Worm (Caenorhabditis elegans) whole organism, L1 larva: ENCODE measurements around the gene str-48.
A peak's percentile ranks its signal among the peaks of the same experiment; 100 is the strongest.

Source experiments
- C04F5.9 ChIP-seq: sonication (generic microtip); optimal IDR thresholded peaks from 2 replicates; lab custom pipeline; 2016; ENCODE audit warnings: missing genetic modification characterization, missing compliant biosample characterization
- F16B12.6 ChIP-seq: fragments of 150-350 bp; optimal IDR thresholded peaks from 2 replicates; lab custom pipeline; 2014; ENCODE audit warnings: missing biosample characterization, missing genetic modification characterization
- aha-1 ChIP-seq: fragments of 150-350 bp; optimal IDR thresholded peaks from 2 replicates; lab custom pipeline; 2014; ENCODE audit warnings: missing biosample characterization, missing genetic modification characterization
- ama-1 ChIP-seq: fragments of 150-350 bp; optimal IDR thresholded peaks from 2 replicates; lab custom pipeline; 2014
- blmp-1 ChIP-seq: fragments of 150-350 bp; optimal IDR thresholded peaks from 2 replicates; lab custom pipeline; 2014; ENCODE audit warnings: missing biosample characterization, missing genetic modification characterization
- ceh-82 ChIP-seq, 3 experiments: fragments of 150-350 bp in 1 of 3; sonication (generic microtip) in 2 of 3; optimal IDR thresholded peaks; 2 replicates each; lab custom pipeline; 2014 to 2017; ENCODE audit warnings: missing biosample characterization in 3 of 3, missing genetic modification characterization in 3 of 3
- ceh-88 ChIP-seq: fragments of 200-800 bp; sonication (Bioruptor generic); IDR thresholded peaks from 2 replicates; pipeline ENCODE4 v1.3.6; 2022; ENCODE audit warnings: missing genetic modification characterization, missing compliant biosample characterization
- dpl-1 ChIP-seq, 3 experiments: fragments of 150-350 bp in 2 of 3; sonication (generic microtip) in 1 of 3; optimal IDR thresholded peaks; 2 replicates each; lab custom pipeline; 2014 to 2017; ENCODE audit warnings: missing biosample characterization in 3 of 3, missing genetic modification characterization in 3 of 3, missing genetic modification reagents in 3 of 3
- dsc-1 ChIP-seq: sonication (generic microtip); optimal IDR thresholded peaks from 2 replicates; lab custom pipeline; 2016; ENCODE audit warnings: mild to moderate bottlenecking, missing genetic modification characterization, missing compliant biosample characterization
- elt-2 ChIP-seq: sonication (generic microtip); optimal IDR thresholded peaks from 2 replicates; lab custom pipeline; 2016; ENCODE audit warnings: missing genetic modification characterization, mild to moderate bottlenecking, inconsistent platforms, missing compliant biosample characterization, missing genetic modification reagents
- fkh-10 ChIP-seq: sonication (generic microtip); optimal IDR thresholded peaks from 2 replicates; lab custom pipeline; 2017; ENCODE audit warnings: missing biosample characterization, missing genetic modification reagents, missing genetic modification characterization
- hlh-17 ChIP-seq: fragments of 200-800 bp; sonication (Bioruptor generic); optimal IDR thresholded peaks from 2 replicates; lab custom pipeline; 2018; ENCODE audit warnings: missing genetic modification characterization, mild to moderate bottlenecking, missing compliant biosample characterization, moderate library complexity, borderline replicate concordance
- hpl-2 ChIP-seq: fragments of 150-350 bp; optimal IDR thresholded peaks from 2 replicates; lab custom pipeline; 2014; ENCODE audit warnings: missing biosample characterization, missing genetic modification reagents, missing genetic modification characterization
- jun-1 ChIP-seq: fragments of 150-350 bp; optimal IDR thresholded peaks from 2 replicates; lab custom pipeline; 2014; ENCODE audit warnings: missing biosample characterization, missing genetic modification reagents, missing genetic modification characterization
- lin-13 ChIP-seq: fragments of 150-350 bp; optimal IDR thresholded peaks from 2 replicates; lab custom pipeline; 2014; ENCODE audit warnings: missing biosample characterization, missing genetic modification reagents, missing genetic modification characterization
- lin-14 ChIP-seq: fragments of 200-800 bp; sonication (Bioruptor generic); optimal IDR thresholded peaks from 2 replicates; lab custom pipeline; 2018; ENCODE audit warnings: mild to moderate bottlenecking, missing genetic modification characterization, moderate library complexity, missing compliant biosample characterization
- lin-39 ChIP-seq: fragments of 150-350 bp; optimal IDR thresholded peaks from 2 replicates; lab custom pipeline; 2014; ENCODE audit warnings: missing biosample characterization, missing genetic modification reagents, missing genetic modification characterization
- lir-3 ChIP-seq: sonication (generic microtip); optimal IDR thresholded peaks from 2 replicates; lab custom pipeline; 2016; ENCODE audit warnings: mild to moderate bottlenecking, missing genetic modification characterization, moderate library complexity, missing compliant biosample characterization; ENCODE audit not compliant: poor library complexity
- lsy-2 ChIP-seq, 2 experiments: fragments of 150-350 bp; optimal IDR thresholded peaks; 2 replicates each; lab custom pipeline; 2014; ENCODE audit warnings: missing biosample characterization in 2 of 2, missing genetic modification characterization in 2 of 2
- mdl-1 ChIP-seq, 2 experiments: fragments of 150-350 bp; optimal IDR thresholded peaks; 2 replicates each; lab custom pipeline; 2014 to 2017; ENCODE audit warnings: missing biosample characterization in 2 of 2, missing genetic modification characterization in 2 of 2, inconsistent platforms in 1 of 2
- mef-2 ChIP-seq: fragments of 150-350 bp; optimal IDR thresholded peaks from 2 replicates; lab custom pipeline; 2014; ENCODE audit warnings: missing biosample characterization, missing genetic modification characterization
- mep-1 ChIP-seq: fragments of 150-350 bp; optimal IDR thresholded peaks from 2 replicates; lab custom pipeline; 2014; ENCODE audit warnings: missing biosample characterization, missing genetic modification characterization
- nhr-19 ChIP-seq: fragments of 200-800 bp; sonication (Bioruptor generic); conservative IDR thresholded peaks from 2 replicates; pipeline ENCODE4 v1.3.6; 2022; ENCODE audit warnings: missing genetic modification characterization, missing compliant biosample characterization
- nhr-20 ChIP-seq: sonication (generic microtip); optimal IDR thresholded peaks from 2 replicates; lab custom pipeline; 2016; ENCODE audit warnings: mild to moderate bottlenecking, missing genetic modification characterization, missing compliant biosample characterization
- nhr-237 ChIP-seq: fragments of 150-350 bp; optimal IDR thresholded peaks from 2 replicates; lab custom pipeline; 2014; ENCODE audit warnings: missing biosample characterization, missing genetic modification characterization
- nhr-28 ChIP-seq: fragments of 150-350 bp; optimal IDR thresholded peaks from 2 replicates; lab custom pipeline; 2014; ENCODE audit warnings: missing biosample characterization, missing genetic modification characterization
- nhr-71 ChIP-seq: sonication (generic microtip); optimal IDR thresholded peaks from 2 replicates; lab custom pipeline; 2016; ENCODE audit warnings: mild to moderate bottlenecking, missing genetic modification characterization, moderate library complexity, missing compliant biosample characterization
- nhr-76 ChIP-seq: sonication (generic microtip); optimal IDR thresholded peaks from 2 replicates; lab custom pipeline; 2017; ENCODE audit warnings: missing biosample characterization, missing genetic modification characterization
- nhr-77 ChIP-seq: fragments of 150-350 bp; optimal IDR thresholded peaks from 2 replicates; lab custom pipeline; 2014; ENCODE audit warnings: missing biosample characterization, missing genetic modification characterization
- nhr-84 ChIP-seq: sonication (generic microtip); optimal IDR thresholded peaks from 2 replicates; lab custom pipeline; 2017; ENCODE audit warnings: missing biosample characterization, missing genetic modification characterization
- nhr-85 ChIP-seq: sonication (generic microtip); peaks from one replicate; lab custom pipeline; 2016; ENCODE audit warnings: missing genetic modification characterization, inconsistent platforms, missing compliant biosample characterization
- nhr-90 ChIP-seq: sonication (generic microtip); optimal IDR thresholded peaks from 2 replicates; lab custom pipeline; 2016; ENCODE audit warnings: mild to moderate bottlenecking, missing genetic modification characterization, missing compliant biosample characterization; ENCODE audit not compliant: poor library complexity
- pag-3 ChIP-seq: sonication (generic microtip); optimal IDR thresholded peaks from 2 replicates; lab custom pipeline; 2017; ENCODE audit warnings: missing genetic modification characterization, mild to moderate bottlenecking, missing compliant biosample characterization, antibody characterized with exemption, borderline replicate concordance; ENCODE audit not compliant: insufficient read depth
- pax-3 ChIP-seq: fragments of 200-800 bp; sonication (Bioruptor generic); optimal IDR thresholded peaks from 2 replicates; lab custom pipeline; 2018; ENCODE audit warnings: mild to moderate bottlenecking, missing genetic modification characterization, moderate library complexity, missing compliant biosample characterization
- rnt-1 ChIP-seq: sonication (generic microtip); optimal IDR thresholded peaks from 2 replicates; lab custom pipeline; 2016; ENCODE audit warnings: mild to moderate bottlenecking, missing genetic modification characterization, moderate library complexity, missing compliant biosample characterization
- snu-23 ChIP-seq: sonication (generic microtip); optimal IDR thresholded peaks from 2 replicates; lab custom pipeline; 2016; ENCODE audit warnings: missing genetic modification characterization, missing compliant biosample characterization
- sox-4 ChIP-seq: sonication (generic microtip); optimal IDR thresholded peaks from 2 replicates; lab custom pipeline; 2016; ENCODE audit warnings: missing genetic modification characterization, missing compliant biosample characterization
- sptf-1 ChIP-seq: fragments of 150-350 bp; optimal IDR thresholded peaks from 2 replicates; lab custom pipeline; 2014; ENCODE audit warnings: missing biosample characterization, missing genetic modification characterization
- sup-37 ChIP-seq: fragments of 200-800 bp; sonication (Bioruptor generic); optimal IDR thresholded peaks from 2 replicates; lab custom pipeline; 2018; ENCODE audit warnings: mild to moderate bottlenecking, missing genetic modification characterization, missing compliant biosample characterization
- swsn-7 ChIP-seq: sonication (generic microtip); optimal IDR thresholded peaks from 2 replicates; lab custom pipeline; 2016; ENCODE audit warnings: missing genetic modification characterization, missing compliant biosample characterization
- tbx-2 ChIP-seq: sonication (generic microtip); optimal IDR thresholded peaks from 2 replicates; lab custom pipeline; 2016; ENCODE audit warnings: missing genetic modification characterization, missing compliant biosample characterization
- unc-130 ChIP-seq: fragments of 150-350 bp; optimal IDR thresholded peaks from 2 replicates; lab custom pipeline; 2017; ENCODE audit warnings: missing biosample characterization, missing genetic modification characterization, inconsistent platforms
- zip-4 ChIP-seq: fragments of 200-800 bp; sonication (Bioruptor generic); optimal IDR thresholded peaks from 2 replicates; lab custom pipeline; 2018; ENCODE audit warnings: mild to moderate bottlenecking, missing genetic modification characterization, moderate library complexity, missing compliant biosample characterization

The str-48 gene

DNA sequence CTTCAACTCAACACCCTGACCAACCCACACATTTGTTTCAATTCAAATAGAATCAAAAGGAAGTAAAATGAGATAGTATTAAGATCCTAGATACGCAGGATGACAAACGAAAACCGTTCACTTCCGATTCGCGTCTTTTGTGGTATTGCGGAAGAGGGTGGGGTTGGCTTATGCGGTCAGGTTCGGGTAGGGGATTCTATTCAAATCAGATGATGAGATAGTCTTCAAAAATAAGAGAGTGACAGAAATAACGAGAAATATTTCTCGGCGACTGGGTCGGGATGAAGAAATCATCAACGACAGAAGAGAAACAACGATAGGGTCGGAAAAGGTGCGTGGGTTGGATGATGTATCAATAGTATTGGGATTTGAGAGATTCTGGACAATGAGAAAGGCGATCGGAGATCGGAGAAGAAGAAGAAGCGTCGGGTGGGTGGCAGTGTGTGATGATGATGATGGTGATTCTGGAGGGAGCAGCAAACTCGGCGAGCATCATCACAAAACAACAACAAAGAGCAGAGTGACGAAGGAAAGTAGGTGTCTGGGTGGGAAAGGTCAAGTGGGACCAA is 26.3 kb upstream of the str-48 start:
- TF ChIP-seq C04F5.9 (tag; lab: Kevin White, UChicago) (no peak), rnt-1 (tag; lab: Kevin White, UChicago) (peak; percentile 62), lsy-2 (tag; optimal IDR thresholded peaks at IDR 0.05; lab: Kevin White, UChicago) (peak in 1 of 2 experiments; percentile 25), lin-13 (peak; percentile 5), nhr-19 (GFP tag; lab: Robert Waterston, UW) (peak; percentile 6; the same call in 1 of the 2 replicates), unc-130 (tag; lab: Kevin White, UChicago) (peak; percentile 17), jun-1 (tag; lab: Kevin White, UChicago) (no peak), dsc-1 (tag; lab: Kevin White, UChicago) (peak; percentile 33), nhr-85 (tag; lab: Kevin White, UChicago) (peak; percentile 60), mep-1 (tag; lab: Kevin White, UChicago) (peak; percentile 72), lir-3 (tag; lab: Kevin White, UChicago) (no peak), nhr-71 (tag; lab: Kevin White, UChicago) (peak; percentile 29), snu-23 (GFP tag; lab: Kevin White, UChicago) (peak; percentile 10), blmp-1 (tag; lab: Kevin White, UChicago) (peak; percentile 85), lin-14 (GFP tag; lab: Kevin White, UChicago) (peak; percentile 83)

DNA sequence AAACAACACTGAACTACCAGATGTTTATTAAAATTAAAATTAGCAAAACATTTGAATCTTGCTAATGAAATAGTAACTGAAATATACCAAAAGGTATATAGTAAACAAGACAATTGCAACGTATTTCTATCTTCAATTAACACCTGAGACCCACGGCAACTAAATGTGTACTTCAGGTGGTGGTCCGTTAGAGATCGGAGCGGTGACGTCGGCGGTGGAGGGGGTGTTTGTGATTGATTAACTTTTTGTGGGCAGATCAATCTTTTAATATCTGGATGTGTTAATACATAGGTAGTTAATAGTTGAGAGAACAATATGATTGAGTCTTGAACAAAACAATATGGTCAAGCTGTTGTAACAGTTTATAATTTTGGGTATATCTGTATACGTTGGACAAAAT is 25.7 kb upstream of the str-48 start:
- no peak for TF ChIP-seq sox-4 (tag; lab: Kevin White, UChicago)
- TF ChIP-seq lsy-2 (tag; optimal IDR thresholded peaks at IDR 0.05; lab: Kevin White, UChicago): no peak
- TF ChIP-seq nhr-71 (tag; lab: Kevin White, UChicago): peak; percentile 30
- peak; percentile 53 for TF ChIP-seq rnt-1 (tag; lab: Kevin White, UChicago)
- TF ChIP-seq mdl-1 (tag; optimal IDR thresholded peaks at IDR 0.05; lab: Kevin White, UChicago): no peak
- no peak for TF ChIP-seq nhr-84 (tag; lab: Kevin White, UChicago)
- peak; percentile 43 for TF ChIP-seq lin-14 (GFP tag; lab: Kevin White, UChicago)
- TF ChIP-seq fkh-10: no peak
- no peak for TF ChIP-seq hpl-2 (GFP tag; lab: Kevin White, UChicago)
- no peak for TF ChIP-seq tbx-2
- 0 out of 2 replicates have a peak, but pooled peaks have one; percentile 10 for TF ChIP-seq nhr-19 (GFP tag; lab: Robert Waterston, UW)
- no peak for TF ChIP-seq ama-1 (lab: Kevin White, UChicago)
- TF ChIP-seq lin-39: peak; percentile 17
- TF ChIP-seq ceh-88 (GFP tag; lab: Robert Waterston, UW): no peak

DNA sequence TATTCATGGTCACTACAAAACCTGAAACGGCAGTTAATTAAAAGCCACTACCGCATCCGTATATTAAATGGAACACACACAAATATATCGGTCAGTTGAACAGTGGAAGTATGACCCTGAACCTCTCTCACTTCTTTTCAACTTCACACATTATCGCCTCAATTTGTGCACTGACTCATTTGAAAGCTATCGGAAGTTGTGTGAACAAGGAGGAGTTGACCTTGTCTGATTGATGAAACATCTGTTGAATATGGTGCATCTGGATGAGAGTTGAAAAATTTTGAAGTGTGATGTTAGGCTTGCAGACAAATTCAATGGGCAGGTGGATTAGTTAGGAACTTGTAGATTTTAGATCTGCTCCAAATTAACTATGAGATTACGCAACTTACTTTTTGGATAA is 24.4 kb upstream of the str-48 start:
- no peak for TF ChIP-seq nhr-76 (tag; lab: Kevin White, UChicago)
- no peak for TF ChIP-seq ceh-82 (tag; optimal IDR thresholded peaks at IDR 0.05; lab: Kevin White, UChicago)
- TF ChIP-seq elt-2 (tag; lab: Kevin White, UChicago): no peak
- no peak for TF ChIP-seq zip-4 (GFP tag; lab: Kevin White, UChicago)

DNA sequence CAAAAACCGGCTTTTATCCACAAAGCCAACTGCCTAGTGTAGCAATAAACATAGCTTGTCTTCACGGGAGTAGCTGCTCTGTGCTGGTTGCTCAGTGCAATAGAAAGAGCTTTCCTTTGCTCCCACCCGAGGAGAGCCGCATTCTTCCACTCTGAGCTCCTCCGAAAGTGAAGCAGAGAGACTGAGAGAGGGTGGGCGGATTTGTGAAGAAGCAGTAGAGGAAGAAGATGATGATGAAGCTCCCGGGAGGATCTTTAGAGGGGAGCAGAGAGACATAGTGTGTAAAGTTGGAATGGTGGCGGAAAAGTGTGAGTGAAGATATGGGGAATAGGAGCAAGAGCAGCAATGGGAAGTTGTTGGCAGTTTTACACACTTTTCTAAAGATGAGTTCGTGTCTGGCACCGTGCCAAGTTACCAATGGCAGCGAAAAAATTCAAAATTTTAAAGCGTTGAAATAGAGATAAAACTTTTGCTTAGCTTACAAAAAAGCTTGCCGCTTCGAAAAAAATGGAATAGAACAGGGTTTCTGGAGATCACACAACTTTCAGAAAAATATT is 23.2 kb upstream of the str-48 start, which contains the start of gene ZC477.4:
Gene ZC477.4 (minus strand): TSS at position 276 of the 557 bp plus-strand sequence.
- TF ChIP-seq sox-4 (tag; lab: Kevin White, UChicago): no peak
- TF ChIP-seq rnt-1 (tag; lab: Kevin White, UChicago): peak; percentile 58
- TF ChIP-seq hlh-17 (GFP tag; lab: Kevin White, UChicago): no peak
- no peak for TF ChIP-seq sup-37
- TF ChIP-seq pax-3 (tag; lab: Kevin White, UChicago): no peak
- peak; percentile 37 for TF ChIP-seq snu-23 (GFP tag; lab: Kevin White, UChicago)
- TF ChIP-seq lin-14 (GFP tag; lab: Kevin White, UChicago): peak; percentile 74
- TF ChIP-seq dsc-1 (tag; lab: Kevin White, UChicago): peak; percentile 59
- TF ChIP-seq sptf-1: no peak
- TF ChIP-seq nhr-90 (tag; lab: Kevin White, UChicago): no peak
- TF ChIP-seq nhr-71 (tag; lab: Kevin White, UChicago): peak; percentile 59
- no peak for TF ChIP-seq aha-1 (tag; lab: Kevin White, UChicago)
- TF ChIP-seq nhr-237 (tag; lab: Kevin White, UChicago): no peak
- TF ChIP-seq swsn-7 (tag; lab: Kevin White, UChicago): no peak
- peak; percentile 26; the same call in 1 of the 2 replicates for TF ChIP-seq nhr-19 (GFP tag; lab: Robert Waterston, UW)
- no peak for TF ChIP-seq mef-2 (tag; lab: Kevin White, UChicago)
- TF ChIP-seq F16B12.6: no peak
- TF ChIP-seq unc-130 (tag; lab: Kevin White, UChicago): peak; percentile 25
- TF ChIP-seq nhr-20 (tag; lab: Kevin White, UChicago): peak; percentile 32
- peak; percentile 16 to 17 for TF ChIP-seq lsy-2 (tag; optimal IDR thresholded peaks at IDR 0.05; lab: Kevin White, UChicago)
- TF ChIP-seq pag-3: peak; percentile 90
- TF ChIP-seq nhr-28 (tag; lab: Kevin White, UChicago): no peak
- TF ChIP-seq dpl-1 (GFP tag; optimal IDR thresholded peaks at IDR 0.05; lab: Kevin White, UChicago): peak in 1 of 3 experiments; percentile 7
- TF ChIP-seq nhr-77: peak; percentile 4
